Worm (Caenorhabditis elegans) whole organism, L4 larva: ENCODE results near the gene hum-4.

ENCODE experiments used
- R02D3.7 ChIP-seq: fragments of 150-350 bp; sonication (generic microtip); optimal IDR thresholded peaks from 3 replicates; lab custom pipeline; 2014; ENCODE audit warnings: missing biosample characterization, missing genetic modification characterization
- ZK546.5 ChIP-seq, 2 experiments: sonication (generic microtip); optimal IDR thresholded peaks; 2 replicates each; lab custom pipeline; 2017; ENCODE audit warnings: missing biosample characterization in 2 of 2, missing genetic modification characterization in 2 of 2
- ama-1 ChIP-seq: fragments of 150-350 bp; optimal IDR thresholded peaks from 2 replicates; lab custom pipeline; 2014; ENCODE audit warnings: inconsistent platforms, mixed read lengths
- daf-12 ChIP-seq: fragments of 150-350 bp; optimal IDR thresholded peaks from 2 replicates; lab custom pipeline; 2014; ENCODE audit warnings: missing biosample characterization, missing genetic modification reagents, missing genetic modification characterization
- dmd-9 ChIP-seq: fragments of 200-800 bp; sonication (Bioruptor generic); IDR thresholded peaks from 2 replicates; pipeline ENCODE4 v1.3.6; 2022; ENCODE audit warnings: missing genetic modification reagents, missing genetic modification characterization, missing compliant biosample characterization
- lir-3 ChIP-seq: sonication (generic microtip); optimal IDR thresholded peaks from 2 replicates; lab custom pipeline; 2016; ENCODE audit warnings: mild to moderate bottlenecking, missing genetic modification characterization, missing compliant biosample characterization
- lsy-2 ChIP-seq, 2 experiments: fragments of 150-350 bp in 1 of 2; sonication (generic microtip) in 1 of 2; optimal IDR thresholded peaks; 2 replicates each; lab custom pipeline; 2014 to 2017; ENCODE audit warnings: missing biosample characterization in 2 of 2, missing genetic modification characterization in 2 of 2
- nhr-10 ChIP-seq: fragments of 150-350 bp; optimal IDR thresholded peaks from 2 replicates; lab custom pipeline; 2014; ENCODE audit warnings: missing biosample characterization, missing genetic modification characterization
- nhr-25 ChIP-seq: sonication (generic microtip); optimal IDR thresholded peaks from 2 replicates; lab custom pipeline; 2017; ENCODE audit warnings: missing genetic modification characterization, mild to moderate bottlenecking, missing compliant biosample characterization, antibody characterized with exemption, moderate library complexity, borderline replicate concordance; ENCODE audit not compliant: insufficient read depth
- nhr-77 ChIP-seq: fragments of 150-350 bp; optimal IDR thresholded peaks from 2 replicates; lab custom pipeline; 2014; ENCODE audit warnings: missing biosample characterization, missing genetic modification characterization
- sdz-12 ChIP-seq: fragments of 200-800 bp; sonication (Bioruptor generic); optimal IDR thresholded peaks from 2 replicates; lab custom pipeline; 2018; ENCODE audit warnings: mild to moderate bottlenecking, missing genetic modification characterization, missing compliant biosample characterization
- snpc-4 ChIP-seq: fragments of 150-350 bp; optimal IDR thresholded peaks from 2 replicates; lab custom pipeline; 2014; ENCODE audit warnings: missing biosample characterization, missing genetic modification characterization
- unc-39 ChIP-seq: sonication (generic microtip); optimal IDR thresholded peaks from 2 replicates; lab custom pipeline; 2017; ENCODE audit warnings: missing biosample characterization, missing genetic modification characterization

DNA sequence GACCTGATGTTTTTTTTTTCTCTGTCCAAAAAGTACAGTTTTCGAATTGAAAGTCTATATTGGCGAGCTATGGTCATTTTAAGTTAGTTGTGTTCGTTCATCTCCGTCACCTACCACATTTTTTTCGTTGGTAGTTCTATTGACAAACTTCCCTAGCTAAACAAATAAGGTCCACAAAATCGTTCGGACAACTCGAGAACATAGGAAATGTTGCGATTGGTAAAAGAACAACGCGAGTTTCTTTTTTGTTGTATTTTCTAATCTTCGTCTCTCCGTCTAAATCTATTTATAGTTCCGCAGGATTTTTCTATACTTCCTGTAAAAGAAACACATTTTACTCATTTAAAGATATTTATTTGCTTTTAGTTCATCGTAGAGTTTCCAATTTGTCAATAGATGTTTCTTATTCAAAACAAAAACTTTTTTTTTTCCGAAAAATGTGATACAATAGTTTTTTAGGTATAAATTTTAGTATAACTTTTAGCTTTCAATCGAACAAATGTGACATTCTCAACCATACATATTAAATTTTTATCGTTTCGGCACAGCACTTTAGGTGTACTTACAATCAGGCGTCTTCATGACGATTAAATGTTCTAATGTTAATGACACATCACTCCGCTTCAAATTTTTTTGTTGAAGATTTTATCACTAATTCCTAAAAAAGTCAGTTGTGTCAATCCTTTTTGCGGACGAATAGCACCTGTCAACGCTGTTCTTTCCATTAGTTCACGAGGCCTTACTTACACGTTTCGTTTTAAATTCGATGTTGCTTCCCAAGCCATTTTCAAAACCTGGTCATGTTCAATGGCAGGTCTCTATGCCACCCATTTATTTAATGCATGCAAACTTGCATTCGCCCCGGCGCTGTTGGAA lies 33.3 kb upstream of the hum-4 start:
- TF ChIP-seq unc-39 (tag; lab: Kevin White, UChicago) (no peak), lsy-2 (tag; optimal IDR thresholded peaks at IDR 0.05; lab: Kevin White, UChicago) (no peak), ZK546.5 (tag; optimal IDR thresholded peaks at IDR 0.05; lab: Kevin White, UChicago) (no peak), lir-3 (tag; lab: Kevin White, UChicago) (no peak), sdz-12 (GFP tag; lab: Kevin White, UChicago) (no peak), R02D3.7 (tag; lab: Kevin White, UChicago) (no peak), nhr-77 (tag; lab: Kevin White, UChicago) (no peak), ama-1 (lab: Kevin White, UChicago) (no peak), daf-12 (tag; lab: Kevin White, UChicago) (no peak), nhr-10 (no peak), dmd-9 (GFP tag; lab: Robert Waterston, UW) (no peak), snpc-4 (tag; lab: Kevin White, UChicago) (no peak), nhr-25 (tag; lab: Kevin White, UChicago) (no peak)
